Worm (Caenorhabditis elegans) whole organism, L4 larva: ENCODE measurements around the gene C33A11.2.

Source experiments
- F10B5.3 ChIP-seq: sonication (generic microtip); optimal IDR thresholded peaks from 2 replicates; lab custom pipeline; 2016; ENCODE audit warnings: mild to moderate bottlenecking, missing genetic modification characterization, missing compliant biosample characterization
- F26F4.8 ChIP-seq: fragments of 200-800 bp; sonication (Bioruptor generic); conservative IDR thresholded peaks from 2 replicates; pipeline ENCODE4 v1.3.6; 2022; ENCODE audit warnings: missing genetic modification characterization, missing compliant biosample characterization
- F37D6.2 ChIP-seq: sonication (generic microtip); optimal IDR thresholded peaks from 2 replicates; lab custom pipeline; 2016; ENCODE audit warnings: mild to moderate bottlenecking, missing genetic modification characterization, missing compliant biosample characterization
- F44E2.7 ChIP-seq: fragments of 200-800 bp; sonication (Bioruptor generic); IDR thresholded peaks from 2 replicates; pipeline ENCODE4 v2.1.2; 2022; ENCODE audit warnings: missing genetic modification characterization, missing compliant biosample characterization
- F49E8.2 ChIP-seq: sonication (generic microtip); optimal IDR thresholded peaks from 2 replicates; lab custom pipeline; 2016; ENCODE audit warnings: missing compliant biosample characterization, mild to moderate bottlenecking, missing genetic modification characterization, borderline replicate concordance
- T20F7.1 ChIP-seq: fragments of 200-800 bp; sonication (Bioruptor generic); optimal IDR thresholded peaks from 2 replicates; lab custom pipeline; 2018; ENCODE audit warnings: mild to moderate bottlenecking, missing genetic modification characterization, missing compliant biosample characterization
- Y105C5A.15 ChIP-seq: fragments of 200-800 bp; sonication (Bioruptor generic); IDR thresholded peaks from 2 replicates; pipeline ENCODE4 v1.3.6; 2022; ENCODE audit warnings: missing genetic modification characterization, missing compliant biosample characterization
- Y5F2A.4 ChIP-seq: fragments of 200-800 bp; sonication (Bioruptor generic); optimal IDR thresholded peaks from 2 replicates; lab custom pipeline; 2018; ENCODE audit warnings: mild to moderate bottlenecking, missing genetic modification characterization, missing compliant biosample characterization
- ZK546.5 ChIP-seq, 2 experiments: sonication (generic microtip); optimal IDR thresholded peaks; 2 replicates each; lab custom pipeline; 2017; ENCODE audit warnings: missing biosample characterization in 2 of 2, missing genetic modification characterization in 2 of 2
- aha-1 ChIP-seq: fragments of 150-350 bp; peaks from one replicate; lab custom pipeline; 2014; ENCODE audit warnings: missing biosample characterization, missing genetic modification characterization
- attf-4 ChIP-seq: sonication (generic microtip); optimal IDR thresholded peaks from 3 replicates; lab custom pipeline; 2017; ENCODE audit warnings: missing biosample characterization, missing genetic modification characterization
- ceh-20 ChIP-seq: fragments of 200-800 bp; sonication (Bioruptor generic); IDR thresholded peaks from 2 replicates; pipeline ENCODE4 v1.3.6; 2022; ENCODE audit warnings: missing genetic modification reagents, missing genetic modification characterization, missing compliant biosample characterization
- ceh-32 ChIP-seq: sonication (generic microtip); optimal IDR thresholded peaks from 2 replicates; lab custom pipeline; 2016; ENCODE audit warnings: mild to moderate bottlenecking, missing genetic modification characterization, missing compliant biosample characterization; ENCODE audit not compliant: poor library complexity
- cey-2 ChIP-seq: sonication (generic microtip); optimal IDR thresholded peaks from 3 replicates; lab custom pipeline; 2017; ENCODE audit warnings: missing genetic modification characterization, mild to moderate bottlenecking, missing compliant biosample characterization, antibody characterized with exemption, borderline replicate concordance; ENCODE audit not compliant: insufficient read depth
- daf-12 ChIP-seq: fragments of 150-350 bp; optimal IDR thresholded peaks from 2 replicates; lab custom pipeline; 2014; ENCODE audit warnings: missing biosample characterization, missing genetic modification reagents, missing genetic modification characterization
- dmd-6 ChIP-seq: fragments of 200-800 bp; sonication (Bioruptor generic); IDR thresholded peaks from 2 replicates; pipeline ENCODE4 v1.3.6; 2022; ENCODE audit warnings: missing genetic modification reagents, missing genetic modification characterization, missing compliant biosample characterization
- dpl-1 ChIP-seq: fragments of 150-350 bp; optimal IDR thresholded peaks from 2 replicates; lab custom pipeline; 2014; ENCODE audit warnings: missing biosample characterization, missing genetic modification reagents, missing genetic modification characterization
- dve-1 ChIP-seq: sonication (generic microtip); optimal IDR thresholded peaks from 2 replicates; lab custom pipeline; 2017; ENCODE audit warnings: antibody characterized with exemption, mild to moderate bottlenecking, missing genetic modification characterization, missing compliant biosample characterization; ENCODE audit not compliant: insufficient read depth
- egl-27 ChIP-seq: sonication (generic microtip); optimal IDR thresholded peaks from 3 replicates; lab custom pipeline; 2017; ENCODE audit warnings: missing biosample characterization, missing genetic modification reagents, missing genetic modification characterization
- egl-43 ChIP-seq: fragments of 200-800 bp; sonication (Bioruptor generic); IDR thresholded peaks from 2 replicates; pipeline ENCODE4 v1.3.6; 2022; ENCODE audit warnings: missing genetic modification reagents, missing genetic modification characterization, missing compliant biosample characterization
- hlh-11 ChIP-seq: fragments of 200-800 bp; sonication (Bioruptor generic); optimal IDR thresholded peaks from 2 replicates; lab custom pipeline; 2018; ENCODE audit warnings: mild to moderate bottlenecking, missing genetic modification characterization, missing compliant biosample characterization
- jun-1 ChIP-seq: fragments of 150-350 bp; optimal IDR thresholded peaks from 2 replicates; lab custom pipeline; 2014; ENCODE audit warnings: missing biosample characterization, missing genetic modification reagents, missing genetic modification characterization
- lin-1 ChIP-seq: fragments of 200-800 bp; sonication (Bioruptor generic); IDR thresholded peaks from 2 replicates; pipeline ENCODE4 v1.3.6; 2022; ENCODE audit warnings: missing genetic modification reagents, missing genetic modification characterization, missing compliant biosample characterization
- lin-39 ChIP-seq: fragments of 150-350 bp; optimal IDR thresholded peaks from 2 replicates; lab custom pipeline; 2014; ENCODE audit warnings: missing biosample characterization, missing genetic modification reagents, missing genetic modification characterization
- madf-9 ChIP-seq: fragments of 200-800 bp; sonication (Bioruptor generic); conservative IDR thresholded peaks from 2 replicates; pipeline ENCODE4 v1.3.6; 2022; ENCODE audit warnings: missing genetic modification reagents, missing genetic modification characterization, missing compliant biosample characterization
- mdt-29 ChIP-seq: fragments of 200-800 bp; sonication (Bioruptor generic); IDR thresholded peaks from 2 replicates; pipeline ENCODE4 v1.3.6; 2022; ENCODE audit warnings: missing genetic modification reagents, missing genetic modification characterization, missing compliant biosample characterization
- mxl-3 ChIP-seq: fragments of 200-800 bp; sonication (Bioruptor generic); optimal IDR thresholded peaks from 2 replicates; lab custom pipeline; 2018; ENCODE audit warnings: mild to moderate bottlenecking, missing genetic modification characterization, missing compliant biosample characterization
- nhr-111 ChIP-seq: fragments of 200-800 bp; sonication (Bioruptor generic); optimal IDR thresholded peaks from 2 replicates; lab custom pipeline; 2018; ENCODE audit warnings: mild to moderate bottlenecking, missing genetic modification characterization, missing compliant biosample characterization
- nhr-237 ChIP-seq: sonication (generic microtip); optimal IDR thresholded peaks from 2 replicates; lab custom pipeline; 2017; ENCODE audit warnings: missing biosample characterization, missing genetic modification characterization
- nhr-25 ChIP-seq: sonication (generic microtip); optimal IDR thresholded peaks from 2 replicates; lab custom pipeline; 2017; ENCODE audit warnings: missing genetic modification characterization, mild to moderate bottlenecking, missing compliant biosample characterization, antibody characterized with exemption, moderate library complexity, borderline replicate concordance; ENCODE audit not compliant: insufficient read depth
- nhr-48 ChIP-seq: sonication (generic microtip); optimal IDR thresholded peaks from 2 replicates; lab custom pipeline; 2016; ENCODE audit warnings: mild to moderate bottlenecking, missing genetic modification characterization, missing compliant biosample characterization
- nhr-77 ChIP-seq: fragments of 150-350 bp; optimal IDR thresholded peaks from 2 replicates; lab custom pipeline; 2014; ENCODE audit warnings: missing biosample characterization, missing genetic modification characterization
- pqm-1 ChIP-seq: sonication (generic microtip); optimal IDR thresholded peaks from 2 replicates; lab custom pipeline; 2017; ENCODE audit warnings: missing biosample characterization, missing genetic modification characterization
- rbr-2 ChIP-seq: sonication (generic microtip); optimal IDR thresholded peaks from 2 replicates; lab custom pipeline; 2016; ENCODE audit warnings: missing genotype, missing genetic modification characterization, missing compliant biosample characterization
- sdz-12 ChIP-seq: fragments of 200-800 bp; sonication (Bioruptor generic); optimal IDR thresholded peaks from 2 replicates; lab custom pipeline; 2018; ENCODE audit warnings: mild to moderate bottlenecking, missing genetic modification characterization, missing compliant biosample characterization
- snpc-1.2 ChIP-seq: fragments of 200-800 bp; sonication (Bioruptor generic); IDR thresholded peaks from 2 replicates; pipeline ENCODE4 v1.3.6; 2022; ENCODE audit warnings: missing genetic modification reagents, missing genetic modification characterization, missing compliant biosample characterization
- snpc-4 ChIP-seq: fragments of 150-350 bp; optimal IDR thresholded peaks from 2 replicates; lab custom pipeline; 2014; ENCODE audit warnings: missing biosample characterization, missing genetic modification characterization
- spr-3 ChIP-seq: fragments of 200-800 bp; sonication (Bioruptor generic); optimal IDR thresholded peaks from 2 replicates; lab custom pipeline; 2018; ENCODE audit warnings: mild to moderate bottlenecking, missing genetic modification characterization, missing compliant biosample characterization
- tag-97 ChIP-seq: fragments of 200-800 bp; sonication (Bioruptor generic); IDR thresholded peaks from 2 replicates; pipeline ENCODE4 v1.3.6; 2022; ENCODE audit warnings: missing genetic modification characterization, missing compliant biosample characterization
- tra-1 ChIP-seq: fragments of 200-800 bp; sonication (Bioruptor generic); IDR thresholded peaks from 2 replicates; pipeline ENCODE4 v1.3.6; 2022; ENCODE audit warnings: missing genetic modification reagents, missing genetic modification characterization, missing compliant biosample characterization
- unc-130 ChIP-seq: sonication (generic microtip); optimal IDR thresholded peaks from 2 replicates; lab custom pipeline; 2016; ENCODE audit warnings: missing genetic modification reagents, missing genetic modification characterization, missing compliant biosample characterization
- vab-7 ChIP-seq: fragments of 200-800 bp; sonication (Bioruptor generic); IDR thresholded peaks from 2 replicates; pipeline ENCODE4 v1.3.6; 2022; ENCODE audit warnings: missing genetic modification reagents, missing genetic modification characterization, missing compliant biosample characterization
- zag-1 ChIP-seq: fragments of 150-350 bp; optimal IDR thresholded peaks from 2 replicates; lab custom pipeline; 2014; ENCODE audit warnings: missing biosample characterization, missing genetic modification characterization
- zfp-2 ChIP-seq: sonication (generic microtip); optimal IDR thresholded peaks from 2 replicates; lab custom pipeline; 2016; ENCODE audit warnings: mild to moderate bottlenecking, missing genetic modification characterization, missing compliant biosample characterization
- zfp-3 ChIP-seq: fragments of 200-800 bp; sonication (Bioruptor generic); conservative IDR thresholded peaks from 2 replicates; pipeline ENCODE4 v1.3.6; 2022; ENCODE audit warnings: missing genetic modification reagents, missing genetic modification characterization, missing compliant biosample characterization
- zip-11 ChIP-seq: fragments of 200-800 bp; sonication (Bioruptor generic); IDR thresholded peaks from 2 replicates; pipeline ENCODE4 v1.3.6; 2022; ENCODE audit warnings: missing genetic modification characterization, missing compliant biosample characterization
- zip-2 ChIP-seq: fragments of 150-350 bp; optimal IDR thresholded peaks from 2 replicates; lab custom pipeline; 2014; ENCODE audit warnings: missing biosample characterization, missing genetic modification characterization
- ztf-11 ChIP-seq: fragments of 150-350 bp; optimal IDR thresholded peaks from 2 replicates; lab custom pipeline; 2014; ENCODE audit warnings: missing biosample characterization, missing genetic modification characterization

C33A11.2 gene

ce11 chrX:15339807-15340596 is 25.8 kb upstream of the C33A11.2 start, which contains the start of gene Y15E3A.5 (continued):
- TF ChIP-seq vab-7 (no peak), dve-1 (peak; percentile 77), sdz-12 (no peak), nhr-48 (tag; lab: Kevin White, UChicago) (peak; percentile 29), zip-2 (tag; lab: Kevin White, UChicago) (no peak)

- TF ChIP-seq F10B5.3: no peak
- TF ChIP-seq daf-12 (tag; lab: Kevin White, UChicago): no peak
- TF ChIP-seq Y105C5A.15 (GFP tag; lab: Robert Waterston, UW): no peak
- TF ChIP-seq nhr-237 (tag; lab: Kevin White, UChicago): no peak
- no peak for TF ChIP-seq vab-7
- no peak for TF ChIP-seq tag-97 (GFP tag; lab: Robert Waterston, UW)
- TF ChIP-seq F49E8.2: no peak
- TF ChIP-seq Y5F2A.4 (GFP tag; lab: Kevin White, UChicago): no peak
- no peak for TF ChIP-seq pqm-1 (tag; lab: Kevin White, UChicago)
- no peak for TF ChIP-seq dpl-1 (GFP tag; lab: Kevin White, UChicago)
- TF ChIP-seq zfp-3 (GFP tag; lab: Robert Waterston, UW): no peak
- TF ChIP-seq F26F4.8 (GFP tag; lab: Robert Waterston, UW): no peak
- TF ChIP-seq ceh-32 (tag; lab: Kevin White, UChicago): no peak
- no peak for TF ChIP-seq F37D6.2 (tag; lab: Kevin White, UChicago)
- no peak for TF ChIP-seq zag-1 (tag; lab: Kevin White, UChicago)
- no peak for TF ChIP-seq cey-2 (tag; lab: Kevin White, UChicago)
- TF ChIP-seq lin-1 (GFP tag; lab: Robert Waterston, UW): no peak
- TF ChIP-seq nhr-25 (tag; lab: Kevin White, UChicago): no peak
- TF ChIP-seq madf-9: no peak
- no peak for TF ChIP-seq rbr-2 (tag; lab: Kevin White, UChicago)
- no peak for TF ChIP-seq nhr-111 (GFP tag; lab: Kevin White, UChicago)
- TF ChIP-seq ztf-11 (tag; lab: Kevin White, UChicago): no peak
- TF ChIP-seq hlh-11: no peak
- TF ChIP-seq dve-1: peak; percentile 1
- no peak for TF ChIP-seq nhr-48 (tag; lab: Kevin White, UChicago)
- TF ChIP-seq lin-39 (tag; lab: Kevin White, UChicago): no peak
- TF ChIP-seq ceh-20 (GFP tag; lab: Robert Waterston, UW): no peak
- no peak for TF ChIP-seq attf-4 (tag; lab: Kevin White, UChicago)
- TF ChIP-seq snpc-1.2 (GFP tag; lab: Robert Waterston, UW): no peak
- 0 out of 2 replicates have a peak, but pooled peaks have one; percentile 6 for TF ChIP-seq tra-1
- peak; percentile 80 for TF ChIP-seq aha-1
- TF ChIP-seq egl-43: peak; percentile 68; the same call in 1 of the 2 replicates
- TF ChIP-seq mdt-29: no peak
- no peak for TF ChIP-seq snpc-4
- no peak for TF ChIP-seq ZK546.5 (tag; optimal IDR thresholded peaks at IDR 0.05; lab: Kevin White, UChicago)
- no peak for TF ChIP-seq nhr-77 (tag; lab: Kevin White, UChicago)
- peak; percentile 64 for TF ChIP-seq mxl-3 (GFP tag; lab: Kevin White, UChicago)
- TF ChIP-seq zip-11: no peak
- TF ChIP-seq F44E2.7 (GFP tag; lab: Robert Waterston, UW): no peak
- TF ChIP-seq unc-130 (GFP tag; lab: Kevin White, UChicago): no peak
- no peak for TF ChIP-seq T20F7.1
- TF ChIP-seq egl-27 (tag; lab: Kevin White, UChicago): no peak
- TF ChIP-seq spr-3 (GFP tag; lab: Kevin White, UChicago): no peak
- TF ChIP-seq jun-1: no peak
- TF ChIP-seq zfp-2 (tag; lab: Kevin White, UChicago): no peak
- 0 out of 2 replicates have a peak, but pooled peaks have one; percentile 6 for TF ChIP-seq dmd-6 (GFP tag; lab: Robert Waterston, UW)
These were observed 25.0 kb upstream of the C33A11.2 start for ce11 chrX:15340743-15341142.
